Worm (Caenorhabditis elegans): ENCODE measurements around the gene srh-209.

srh-209 gene

DNA sequence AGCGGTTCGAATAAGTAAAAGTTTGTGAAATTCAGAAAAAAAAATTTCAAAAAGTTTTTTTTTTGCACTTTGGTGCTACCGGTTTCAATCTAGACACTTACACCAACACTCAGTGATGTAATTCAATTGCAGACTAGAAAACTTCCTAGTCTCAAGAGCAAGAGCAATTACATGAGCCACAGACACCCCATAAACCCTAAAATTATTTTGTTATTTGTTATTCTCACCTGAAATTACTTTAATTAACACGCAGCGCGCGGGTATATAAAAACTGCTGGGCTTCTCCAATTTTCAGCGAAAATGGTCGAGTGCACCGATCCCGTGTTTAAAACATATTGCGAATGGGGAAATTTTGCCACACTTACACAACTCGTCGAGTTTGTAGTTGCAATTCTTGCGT, 21.6 kb upstream of the srh-209 start, which contains the start of gene srw-83:
srw-83 (plus strand) TSS at position 301 of the 400 bp plus-strand sequence.
- TF ChIP-seq alr-1 (tag; optimal IDR thresholded peaks at IDR 0.05) (no peak), nhr-21 (tag; optimal IDR thresholded peaks at IDR 0.05) (no peak), sem-4 (tag; optimal IDR thresholded peaks at IDR 0.05) (no peak)

DNA sequence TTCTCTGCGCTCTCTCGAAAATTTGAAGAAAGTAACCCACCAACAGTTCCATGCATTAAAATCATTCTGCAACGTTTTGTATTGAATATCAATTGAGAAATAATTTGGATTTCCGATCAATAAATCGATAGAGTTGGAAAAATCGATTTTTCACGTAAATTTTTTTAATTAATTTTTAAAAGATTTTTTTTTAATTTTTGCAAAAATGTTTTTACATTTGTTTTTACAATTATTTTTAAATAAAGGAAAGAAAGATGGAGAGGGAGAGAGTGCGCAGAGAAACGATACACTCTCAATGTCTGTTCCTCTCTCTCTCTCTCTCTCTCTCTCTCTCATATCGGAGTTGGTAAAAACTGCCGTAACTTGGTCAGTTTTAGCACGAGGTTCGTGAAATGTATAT, 20.9 kb upstream of the srh-209 start, which contains the start of gene ZK262.19:
ZK262.19 (minus strand) TSS at position 101 of the 400 bp plus-strand sequence.
- TF ChIP-seq nhr-25 (tag; optimal IDR thresholded peaks at IDR 0.05) (no peak), ztf-1 (GFP tag; conservative IDR thresholded peaks at IDR 0.05) (no peak), F13H6.1 (tag; optimal IDR thresholded peaks at IDR 0.05) (no peak), nhr-6 (tag; optimal IDR thresholded peaks at IDR 0.05) (no peak), elt-1 (tag; optimal IDR thresholded peaks at IDR 0.05) (no peak), fos-1 (tag; optimal IDR thresholded peaks at IDR 0.05) (no peak), crh-2 (tag; optimal IDR thresholded peaks at IDR 0.05) (no peak), lin-39 (tag; optimal IDR thresholded peaks at IDR 0.05) (no peak), nhr-11 (tag; optimal IDR thresholded peaks at IDR 0.05) (no peak), nhr-237 (tag; optimal IDR thresholded peaks at IDR 0.05) (no peak), unc-55 (GFP tag; optimal IDR thresholded peaks at IDR 0.05) (no peak), mbf-1 (tag; optimal IDR thresholded peaks at IDR 0.05) (no peak), lsy-2 (tag; optimal IDR thresholded peaks at IDR 0.05) (no peak)

ce11 chrV:18424471-18424870, 19.8 kb upstream of the srh-209 start, which contains the start of gene ZK262.4:
ZK262.4 (minus strand) TSS chrV:18424571.
- TF ChIP-seq unc-39 (tag; optimal IDR thresholded peaks at IDR 0.05), result no peak
- TF ChIP-seq snpc-4 (tag; optimal IDR thresholded peaks at IDR 0.05), result no peak
- no peak for TF ChIP-seq peb-1 (tag; optimal IDR thresholded peaks at IDR 0.05)
- no peak for TF ChIP-seq nhr-129 (tag; optimal IDR thresholded peaks at IDR 0.05)
- no peak for TF ChIP-seq nhr-25 (tag; optimal IDR thresholded peaks at IDR 0.05)
- no peak for TF ChIP-seq zag-1 (tag; optimal IDR thresholded peaks at IDR 0.05)
- no peak for TF ChIP-seq egl-27 (tag; optimal IDR thresholded peaks at IDR 0.05)
- no peak for TF ChIP-seq lin-13 (GFP tag; optimal IDR thresholded peaks at IDR 0.05)

- TF ChIP-seq C34F6.9 (tag; optimal IDR thresholded peaks at IDR 0.05) (no peak), lin-13 (GFP tag; optimal IDR thresholded peaks at IDR 0.05) (no peak), ceh-16 (tag; optimal IDR thresholded peaks at IDR 0.05) (no peak), unc-55 (GFP tag; optimal IDR thresholded peaks at IDR 0.05) (no peak), snpc-4 (tag; optimal IDR thresholded peaks at IDR 0.05) (no peak), mdl-1 (tag; optimal IDR thresholded peaks at IDR 0.05) (no peak), sma-9 (GFP tag; optimal IDR thresholded peaks at IDR 0.05) (no peak), sma-9 (tag; optimal IDR thresholded peaks at IDR 0.05) (no peak), skn-1 (tag; optimal IDR thresholded peaks at IDR 0.05) (no peak), R02D3.7 (tag; optimal IDR thresholded peaks at IDR 0.05) (no peak), nhr-129 (tag; optimal IDR thresholded peaks at IDR 0.05) (no peak)
Observed at ce11 chrV:18420797-18421196, 16.1 kb upstream of the srh-209 start, which contains the start of gene srj-26. srj-26 (plus strand) TSS chrV:18421097.

DNA sequence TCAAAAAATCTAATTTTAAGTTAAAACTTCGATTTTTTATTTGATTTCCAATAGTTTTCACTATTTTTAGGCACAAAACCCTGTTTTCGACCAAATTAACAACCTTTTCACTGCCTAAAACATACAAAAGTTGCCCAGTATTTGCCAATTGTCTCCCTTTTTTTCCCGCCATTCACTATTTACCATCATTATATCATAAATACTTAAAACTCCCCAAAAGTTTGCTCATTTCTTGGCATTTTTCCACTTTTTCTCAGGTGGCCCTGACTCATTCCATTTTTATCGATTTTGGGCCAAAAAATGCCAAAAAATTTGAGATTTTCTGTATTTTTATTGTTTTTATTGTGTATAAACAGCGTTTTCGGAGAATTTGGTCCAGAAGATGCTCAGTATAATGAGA, 9.4 kb upstream of the srh-209 start, which contains the start of gene txt-8:
txt-8 (plus strand) TSS at position 301 of the 400 bp plus-strand sequence.
- TF ChIP-seq gmeb-1 (tag; optimal IDR thresholded peaks at IDR 0.05) (no peak), ztf-1 (GFP tag; conservative IDR thresholded peaks at IDR 0.05) (no peak), nhr-237 (tag; optimal IDR thresholded peaks at IDR 0.05) (no peak), dmd-4 (tag; optimal IDR thresholded peaks at IDR 0.05) (no peak), blmp-1 (tag; optimal IDR thresholded peaks at IDR 0.05; ENCODE audit: insufficient read depth) (no peak), lin-13 (GFP tag; optimal IDR thresholded peaks at IDR 0.05) (no peak), snpc-4 (tag; optimal IDR thresholded peaks at IDR 0.05) (no peak), ceh-82 (tag; optimal IDR thresholded peaks at IDR 0.05) (no peak), mab-5 (tag; optimal IDR thresholded peaks at IDR 0.05) (no peak), crh-2 (tag; optimal IDR thresholded peaks at IDR 0.05) (no peak), nhr-23 (tag; optimal IDR thresholded peaks at IDR 0.05) (no peak), ama-1 (optimal IDR thresholded peaks at IDR 0.05) (no peak), F13H6.1 (tag; optimal IDR thresholded peaks at IDR 0.05) (no peak), unc-39 (tag; optimal IDR thresholded peaks at IDR 0.05) (no peak), ztf-11 (tag; optimal IDR thresholded peaks at IDR 0.05) (no peak), lin-39 (tag; optimal IDR thresholded peaks at IDR 0.05) (no peak), elt-1 (tag; optimal IDR thresholded peaks at IDR 0.05) (no peak), unc-62 (GFP tag; optimal IDR thresholded peaks at IDR 0.05) (no peak), peb-1 (tag; optimal IDR thresholded peaks at IDR 0.05) (no peak), nhr-11 (tag; optimal IDR thresholded peaks at IDR 0.05) (no peak)

All from whole organism, L2 larva.